Fruit fly (Drosophila melanogaster) whole organism: ENCODE results near the gene CG4957.

Experiments
- CG8478 ChIP-seq: fragments of >200 bp; optimal IDR thresholded peaks from 2 replicates; lab custom pipeline; 2018; ENCODE audit warnings: inconsistent platforms
- EcR ChIP-seq, 2 experiments: fragments of >200 bp; optimal IDR thresholded peaks; 2 replicates each; lab custom pipeline; 2017; ENCODE audit warnings: missing biosample characterization in 2 of 2, missing genetic modification characterization in 2 of 2, missing genetic modification reagents in 2 of 2
- pan ChIP-seq: fragments of >200 bp; optimal IDR thresholded peaks from 2 replicates; lab custom pipeline; 2017
- psq ChIP-seq: fragments of >200 bp; optimal IDR thresholded peaks from 2 replicates; lab custom pipeline; 2017
- usp ChIP-seq: fragments of >200 bp; optimal IDR thresholded peaks from 2 replicates; lab custom pipeline; 2017; ENCODE audit warnings: missing biosample characterization, missing genetic modification characterization, mixed read lengths

dm6 chr2L:10291276-10291675 is 22.6 kb downstream of the CG4957 start:
- no peak for TF ChIP-seq psq (lab: Kevin White, UChicago)
- TF ChIP-seq EcR (GFP tag; optimal IDR thresholded peaks at IDR 0.05; lab: Kevin White, UChicago) = no peak
- TF ChIP-seq usp (GFP tag; lab: Kevin White, UChicago) = no peak
- no peak for TF ChIP-seq pan (lab: Kevin White, UChicago)
- no peak for TF ChIP-seq CG8478 (lab: Kevin White, UChicago)
